Worm (Caenorhabditis elegans) whole organism, mixed stage, embryonic: ENCODE results near the gene F26C11.4.

Experiments used
- M03D4.4 ChIP-seq: sonication (generic microtip); optimal IDR thresholded peaks from 2 replicates; lab custom pipeline; 2017; ENCODE audit warnings: mild to moderate bottlenecking, missing genetic modification characterization, missing compliant biosample characterization
- ceh-39 ChIP-seq: fragments of 150-350 bp; optimal IDR thresholded peaks from 2 replicates; lab custom pipeline; 2014; ENCODE audit warnings: missing biosample characterization, missing genetic modification characterization
- ceh-83 ChIP-seq: fragments of 200-800 bp; sonication (Bioruptor generic); optimal IDR thresholded peaks from 2 replicates; lab custom pipeline; 2018; ENCODE audit warnings: mild to moderate bottlenecking, missing genetic modification characterization, missing compliant biosample characterization
- lin-13 ChIP-seq: fragments of 150-350 bp; optimal IDR thresholded peaks from 2 replicates; lab custom pipeline; 2014; ENCODE audit warnings: missing biosample characterization, missing genetic modification characterization
- nhr-12 ChIP-seq: fragments of 150-350 bp; optimal IDR thresholded peaks from 2 replicates; lab custom pipeline; 2014; ENCODE audit warnings: missing biosample characterization, missing genetic modification characterization
- nhr-2 ChIP-seq: fragments of 150-350 bp; optimal IDR thresholded peaks from 2 replicates; lab custom pipeline; 2014; ENCODE audit warnings: missing biosample characterization, missing genetic modification characterization
- nhr-237 ChIP-seq: fragments of 150-350 bp; optimal IDR thresholded peaks from 2 replicates; lab custom pipeline; 2014; ENCODE audit warnings: missing biosample characterization, missing genetic modification characterization
- nhr-28 ChIP-seq: fragments of 150-350 bp; optimal IDR thresholded peaks from 2 replicates; lab custom pipeline; 2014; ENCODE audit warnings: missing biosample characterization, missing genetic modification characterization
- nhr-76 ChIP-seq: sonication (generic microtip); optimal IDR thresholded peaks from 2 replicates; lab custom pipeline; 2017; ENCODE audit warnings: missing biosample characterization, missing genetic modification characterization
- pha-4 ChIP-seq: fragments of 150-350 bp; optimal IDR thresholded peaks from 2 replicates; lab custom pipeline; 2018; ENCODE audit warnings: missing biosample characterization, missing genetic modification reagents, missing genetic modification characterization
- snpc-4 ChIP-seq: fragments of 150-350 bp; optimal IDR thresholded peaks from 2 replicates; lab custom pipeline; 2014; ENCODE audit warnings: missing biosample characterization, missing genetic modification characterization
- ztf-11 ChIP-seq: fragments of 150-350 bp; optimal IDR thresholded peaks from 2 replicates; lab custom pipeline; 2014; ENCODE audit warnings: missing biosample characterization, missing genetic modification characterization

DNA sequence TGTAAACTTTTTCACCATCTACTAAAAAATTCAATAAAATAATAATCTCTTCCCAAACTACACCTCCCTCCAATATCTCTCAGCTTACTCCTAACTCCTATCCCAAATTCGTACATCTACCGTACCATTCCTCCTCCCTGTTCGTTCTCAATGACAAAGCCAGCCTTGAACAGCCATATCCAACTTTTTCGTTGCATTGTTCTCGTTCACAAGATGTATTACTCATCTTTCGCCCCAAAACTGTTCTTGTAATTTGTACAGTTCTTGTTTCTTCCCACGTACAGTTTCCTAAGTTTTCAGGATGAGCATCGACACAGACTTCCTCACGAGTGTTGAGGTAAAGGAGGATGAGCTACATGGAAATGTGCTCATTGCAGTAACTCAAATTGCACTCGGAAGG is 38.8 kb upstream of the F26C11.4 start, which contains the start of gene egl-43:
- TF ChIP-seq ztf-11 (tag; lab: Kevin White, UChicago) (no peak), M03D4.4 (no peak), nhr-28 (tag; lab: Kevin White, UChicago) (no peak), nhr-12 (tag; lab: Kevin White, UChicago) (no peak), lin-13 (tag; lab: Kevin White, UChicago) (no peak), nhr-237 (tag; lab: Kevin White, UChicago) (no peak), nhr-76 (tag; lab: Kevin White, UChicago) (no peak), snpc-4 (tag; lab: Kevin White, UChicago) (no peak), nhr-2 (tag; lab: Kevin White, UChicago) (no peak), pha-4 (tag; lab: Kevin White, UChicago) (no peak), ceh-39 (tag; lab: Kevin White, UChicago) (no peak), ceh-83 (no peak)
